Worm (Caenorhabditis elegans): Measurements from ENCODE around the gene F55G1.7.

F55G1.7 gene

ce11 chrIV:7469782-7470413 is at the start of gene F55G1.7:
TSS of gene F55G1.7 (minus strand) at chrIV:7469832.
- no peak for TF ChIP-seq mdl-1 (tag; optimal IDR thresholded peaks at IDR 0.05)
- TF ChIP-seq sma-9 (GFP tag; optimal IDR thresholded peaks at IDR 0.05) = peak; percentile 47
- no peak for TF ChIP-seq sma-9 (tag; optimal IDR thresholded peaks at IDR 0.05)

ce11 chrIV:7516167-7516566 is 46.5 kb upstream of the F55G1.7 start, which contains the start of the genes R05G6.9 and R05G6.3:
TSS of gene R05G6.9 (minus strand) at chrIV:7516267.
TSS of gene R05G6.3 (plus strand) at chrIV:7516552.
- TF ChIP-seq crh-2 (tag; optimal IDR thresholded peaks at IDR 0.05) (no peak), nhr-23 (tag; optimal IDR thresholded peaks at IDR 0.05) (no peak), mab-5 (tag; optimal IDR thresholded peaks at IDR 0.05) (no peak), ama-1 (optimal IDR thresholded peaks at IDR 0.05) (no peak), ZK546.5 (tag; optimal IDR thresholded peaks at IDR 0.05) (no peak), aly-2 (tag; optimal IDR thresholded peaks at IDR 0.05) (no peak), fos-1 (tag; optimal IDR thresholded peaks at IDR 0.05) (no peak), sem-4 (tag; optimal IDR thresholded peaks at IDR 0.05) (no peak), nhr-21 (tag; optimal IDR thresholded peaks at IDR 0.05) (no peak), elt-3 (tag; optimal IDR thresholded peaks at IDR 0.05) (no peak), ztf-4 (tag; optimal IDR thresholded peaks at IDR 0.05) (no peak), nhr-129 (tag; optimal IDR thresholded peaks at IDR 0.05) (no peak), egl-27 (tag; optimal IDR thresholded peaks at IDR 0.05) (no peak)

ce11 chrIV:7512617-7513233 is 43.1 kb upstream of the F55G1.7 start, which contains the start of the genes plc-4 and R05G6.4:
TSS of gene plc-4 (minus strand) at chrIV:7512667.
TSS of gene R05G6.4 (plus strand) at chrIV:7513233.
- TF ChIP-seq gmeb-1 (tag; optimal IDR thresholded peaks at IDR 0.05) (peak; percentile 40), ZK546.5 (tag; optimal IDR thresholded peaks at IDR 0.05) (no peak), crh-2 (tag; optimal IDR thresholded peaks at IDR 0.05) (peak; percentile 39), nhr-25 (tag; optimal IDR thresholded peaks at IDR 0.05) (peak; percentile 18), egl-27 (tag; optimal IDR thresholded peaks at IDR 0.05) (no peak), lsy-2 (tag; optimal IDR thresholded peaks at IDR 0.05) (peak in 1 of 2 experiments; percentile 55), dmd-4 (tag; optimal IDR thresholded peaks at IDR 0.05) (no peak), snpc-4 (tag; optimal IDR thresholded peaks at IDR 0.05) (no peak), lin-11 (tag; optimal IDR thresholded peaks at IDR 0.05) (no peak), Y55F3AM.14 (GFP tag; optimal IDR thresholded peaks at IDR 0.05) (no peak), ztf-11 (tag; optimal IDR thresholded peaks at IDR 0.05) (no peak), elt-1 (tag; optimal IDR thresholded peaks at IDR 0.05) (no peak), ceh-16 (tag; optimal IDR thresholded peaks at IDR 0.05) (no peak), sma-3 (GFP tag; optimal IDR thresholded peaks at IDR 0.05) (no peak), C34F6.9 (tag; optimal IDR thresholded peaks at IDR 0.05) (peak; percentile 61), zag-1 (tag; optimal IDR thresholded peaks at IDR 0.05) (no peak), F13H6.1 (tag; optimal IDR thresholded peaks at IDR 0.05) (peak; percentile 11), skn-1 (tag; optimal IDR thresholded peaks at IDR 0.05) (no peak), nhr-12 (tag; optimal IDR thresholded peaks at IDR 0.05) (no peak), nhr-129 (tag; optimal IDR thresholded peaks at IDR 0.05) (peak; percentile 65), unc-39 (tag; optimal IDR thresholded peaks at IDR 0.05) (no peak), unc-55 (GFP tag; optimal IDR thresholded peaks at IDR 0.05) (peak; percentile 49), R02D3.7 (tag; optimal IDR thresholded peaks at IDR 0.05) (peak; percentile 81), ztf-4 (tag; optimal IDR thresholded peaks at IDR 0.05) (no peak)

ce11 chrIV:7510829-7511228 is 41.2 kb upstream of the F55G1.7 start:
- TF ChIP-seq alr-1 (tag; optimal IDR thresholded peaks at IDR 0.05) (no peak), dmd-4 (tag; optimal IDR thresholded peaks at IDR 0.05) (no peak), ama-1 (optimal IDR thresholded peaks at IDR 0.05) (no peak), lin-13 (GFP tag; optimal IDR thresholded peaks at IDR 0.05) (no peak), nhr-23 (tag; optimal IDR thresholded peaks at IDR 0.05) (no peak), skn-1 (tag; optimal IDR thresholded peaks at IDR 0.05) (no peak), unc-55 (GFP tag; optimal IDR thresholded peaks at IDR 0.05) (no peak)
